Worm (Caenorhabditis elegans) whole organism, L4/young adult: Measurements from ENCODE around the gene sgca-1.

Experiments
- W03F9.2 ChIP-seq: fragments of 150-350 bp; optimal IDR thresholded peaks from 2 replicates; lab custom pipeline; 2014; ENCODE audit warnings: missing biosample characterization, missing genetic modification characterization
- dao-5 ChIP-seq: sonication (generic microtip); optimal IDR thresholded peaks from 2 replicates; lab custom pipeline; 2016; ENCODE audit warnings: missing genotype, missing genetic modification characterization, moderate library complexity, missing compliant biosample characterization
- him-1 ChIP-seq: sonication (generic microtip); optimal IDR thresholded peaks from 2 replicates; lab custom pipeline; 2016; ENCODE audit warnings: missing genotype, missing genetic modification reagents, missing genetic modification characterization, missing compliant biosample characterization

Gene sgca-1

DNA sequence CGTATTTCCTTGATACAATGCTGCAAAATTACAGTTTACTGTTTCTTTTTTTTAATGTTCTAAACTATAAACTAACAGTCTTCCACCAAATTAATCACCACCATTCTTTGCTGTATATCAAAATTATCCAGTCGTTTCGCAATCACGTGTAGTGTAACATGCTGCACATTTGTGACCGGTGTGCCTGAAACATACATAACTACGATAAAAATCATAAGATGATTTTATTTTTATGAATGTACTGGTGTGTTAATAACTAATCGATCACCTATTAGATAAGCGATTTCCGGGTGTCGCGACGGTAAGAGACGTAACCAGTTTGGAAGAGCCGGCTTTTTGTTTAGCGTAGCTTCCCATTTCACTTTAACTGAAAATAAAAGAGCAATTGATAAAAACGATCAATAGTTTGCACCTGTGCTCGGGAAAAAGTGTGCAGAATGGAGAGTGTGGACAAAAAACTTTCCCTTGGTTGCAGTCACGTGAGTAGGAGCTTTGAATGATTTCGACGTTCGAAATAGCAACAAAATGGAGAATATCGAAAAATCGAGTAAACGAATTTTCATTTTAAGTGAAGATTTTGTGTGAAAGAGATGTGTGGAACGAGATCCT, at the start of gene sgca-1:
sgca-1 (minus strand) TSS at position 584 of the 609 bp plus-strand sequence.
- TF ChIP-seq him-1 (tag; lab: Kevin White, UChicago), result no peak
- no peak for TF ChIP-seq W03F9.2 (tag; lab: Kevin White, UChicago)
- no peak for TF ChIP-seq dao-5 (tag; lab: Kevin White, UChicago)

DNA sequence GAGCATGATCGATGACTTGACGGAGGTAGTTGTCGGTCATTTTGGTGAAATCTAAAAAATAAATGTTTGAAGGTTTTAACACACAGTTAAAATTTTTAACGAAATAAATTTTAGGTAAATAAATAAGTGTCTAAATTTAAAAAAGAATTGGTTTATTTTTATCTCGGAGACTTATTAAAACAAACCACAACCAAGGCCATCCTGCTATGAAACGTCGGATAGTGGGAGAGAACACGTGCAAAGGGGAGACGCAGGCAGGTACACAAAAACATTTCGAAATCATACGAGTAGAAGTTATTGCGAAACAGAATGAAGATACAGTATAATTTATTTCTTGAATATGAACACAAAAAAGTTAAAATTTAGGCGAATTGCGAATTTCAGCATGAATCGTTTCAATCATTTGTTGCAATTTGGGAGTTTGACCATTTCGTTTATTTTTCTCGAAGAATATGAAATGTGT, 46.7 kb upstream of the sgca-1 start, which contains the start of gene F41B4.3:
F41B4.3 (minus strand) TSS at position 51 of the 463 bp plus-strand sequence.
- TF ChIP-seq him-1 (tag; lab: Kevin White, UChicago), result no peak

- TF ChIP-seq W03F9.2 (tag; lab: Kevin White, UChicago) (no peak), dao-5 (tag; lab: Kevin White, UChicago) (no peak), him-1 (tag; lab: Kevin White, UChicago) (no peak)
These were observed 45.8 kb upstream of the sgca-1 start, which contains the start of gene F41B4.2 for ce11 chrX:6835166-6835565. F41B4.2 (minus strand) TSS chrX:6835266.

ce11 chrX:6825840-6826239, 36.5 kb upstream of the sgca-1 start, which contains the start of gene F41B4.1:
F41B4.1 (minus strand) TSS chrX:6825862.
- TF ChIP-seq W03F9.2 (tag; lab: Kevin White, UChicago) (no peak), him-1 (tag; lab: Kevin White, UChicago) (no peak), dao-5 (tag; lab: Kevin White, UChicago) (no peak)

DNA sequence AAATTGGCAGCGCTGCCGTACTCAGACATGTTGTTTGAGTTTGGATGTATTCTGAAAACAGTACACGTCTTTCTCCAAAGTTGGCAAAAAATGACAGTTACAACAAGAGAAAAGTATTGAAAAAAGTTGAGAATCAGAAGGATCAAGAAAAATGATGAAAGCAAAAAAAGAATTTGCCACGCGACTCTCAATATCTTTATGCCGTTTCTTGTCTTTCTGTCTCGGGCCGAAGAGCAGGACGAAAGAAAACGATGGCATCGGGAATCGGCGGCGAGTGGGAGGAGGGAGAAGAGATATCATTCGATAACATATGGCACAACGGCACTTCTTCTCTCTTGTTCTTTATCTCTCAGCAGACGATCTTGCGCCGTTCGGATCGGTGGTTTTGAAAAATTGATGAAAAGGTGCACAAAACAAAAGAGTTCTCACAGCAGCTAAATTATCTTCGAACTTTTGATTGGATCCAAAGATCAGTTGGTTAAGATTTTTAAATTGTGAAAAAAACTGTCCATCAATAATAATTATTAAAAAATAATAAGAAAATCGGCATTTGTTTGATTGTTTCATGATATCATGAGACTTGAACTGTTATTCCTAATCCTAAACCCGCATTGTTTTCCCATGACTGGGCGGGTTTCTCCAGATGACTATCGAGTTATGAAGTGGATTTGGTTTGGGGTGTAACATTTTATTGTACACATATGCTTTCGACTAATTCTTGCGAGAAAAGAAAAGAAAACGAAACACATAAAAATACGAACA, 34.1 kb upstream of the sgca-1 start, which contains the start of gene gei-15:
gei-15 (minus strand) TSS at position 51 of the 762 bp plus-strand sequence.
- TF ChIP-seq dao-5 (tag; lab: Kevin White, UChicago), result no peak
- no peak for TF ChIP-seq W03F9.2 (tag; lab: Kevin White, UChicago)
- no peak for TF ChIP-seq him-1 (tag; lab: Kevin White, UChicago)

DNA sequence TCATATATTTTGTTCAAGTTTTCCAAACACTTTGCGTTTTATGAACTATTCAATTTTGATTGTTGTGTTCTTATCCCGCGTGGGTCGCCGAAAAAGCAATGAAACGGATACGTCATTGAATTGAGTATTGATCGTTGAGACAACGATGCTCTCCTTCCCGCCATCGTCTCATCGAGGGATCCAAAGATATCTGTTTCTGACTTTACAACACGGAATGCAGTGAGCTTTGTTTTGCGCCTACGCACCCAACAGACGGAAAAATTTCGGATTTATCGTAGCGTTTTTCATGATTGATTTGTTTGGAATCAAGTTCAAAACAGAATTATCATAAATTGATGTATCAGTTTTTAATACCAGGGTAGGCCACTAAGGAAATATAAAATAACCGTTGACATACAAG, 33.2 kb upstream of the sgca-1 start:
- TF ChIP-seq dao-5 (tag; lab: Kevin White, UChicago), result no peak
- no peak for TF ChIP-seq him-1 (tag; lab: Kevin White, UChicago)
- no peak for TF ChIP-seq W03F9.2 (tag; lab: Kevin White, UChicago)

DNA sequence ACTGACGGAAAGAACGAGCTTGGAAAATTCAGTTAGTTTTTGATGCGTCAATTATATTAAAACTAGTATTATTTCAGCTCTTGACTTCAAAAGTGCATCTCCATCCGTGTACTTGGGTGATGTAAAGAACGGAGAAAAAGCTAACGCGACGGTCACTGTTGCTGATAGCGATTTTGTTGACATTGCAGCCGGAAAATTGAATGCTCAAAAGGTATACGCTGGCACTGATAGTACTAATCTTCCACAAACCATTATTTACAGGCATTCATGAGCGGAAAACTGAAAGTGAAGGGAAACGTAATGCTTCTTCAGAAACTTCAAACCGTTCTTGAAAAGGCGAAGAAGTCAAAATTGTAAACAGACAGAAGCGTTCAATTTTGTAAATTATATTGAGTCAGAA, 30.3 kb upstream of the sgca-1 start:
- TF ChIP-seq W03F9.2 (tag; lab: Kevin White, UChicago) (no peak), dao-5 (tag; lab: Kevin White, UChicago) (no peak), him-1 (tag; lab: Kevin White, UChicago) (no peak)

ce11 chrX:6819135-6819534, 29.8 kb upstream of the sgca-1 start:
- TF ChIP-seq dao-5 (tag; lab: Kevin White, UChicago) (no peak), W03F9.2 (tag; lab: Kevin White, UChicago) (no peak), him-1 (tag; lab: Kevin White, UChicago) (no peak)

DNA sequence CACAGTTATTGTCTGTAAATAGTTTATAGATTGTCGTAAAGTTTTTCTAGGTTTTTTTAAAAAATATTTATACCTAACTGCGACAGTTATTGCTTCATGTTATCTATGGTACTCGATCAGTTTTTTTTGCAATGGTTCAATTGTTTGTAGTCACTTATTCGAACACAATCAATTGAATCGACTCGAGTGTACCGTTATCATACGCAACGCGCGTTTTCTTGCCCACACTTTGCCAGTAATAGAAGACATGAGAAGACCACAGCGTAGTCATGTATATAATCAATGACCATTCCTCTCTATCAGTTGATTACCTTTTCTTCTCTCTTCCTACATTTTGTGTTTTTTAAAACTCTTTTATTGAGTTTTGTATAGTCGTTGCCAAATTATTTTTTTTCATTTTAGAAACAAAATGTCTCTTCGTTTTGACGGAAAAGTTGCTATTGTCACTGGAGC, 28.7 kb upstream of the sgca-1 start, which contains the start of gene dhs-28:
dhs-28 (plus strand) TSS at position 403 of the 453 bp plus-strand sequence.
- TF ChIP-seq him-1 (tag; lab: Kevin White, UChicago) (no peak), W03F9.2 (tag; lab: Kevin White, UChicago) (no peak), dao-5 (tag; lab: Kevin White, UChicago) (no peak)

ce11 chrX:6813025-6813424, 23.7 kb upstream of the sgca-1 start:
- TF ChIP-seq him-1 (tag; lab: Kevin White, UChicago), result no peak
- no peak for TF ChIP-seq W03F9.2 (tag; lab: Kevin White, UChicago)
- no peak for TF ChIP-seq dao-5 (tag; lab: Kevin White, UChicago)

DNA sequence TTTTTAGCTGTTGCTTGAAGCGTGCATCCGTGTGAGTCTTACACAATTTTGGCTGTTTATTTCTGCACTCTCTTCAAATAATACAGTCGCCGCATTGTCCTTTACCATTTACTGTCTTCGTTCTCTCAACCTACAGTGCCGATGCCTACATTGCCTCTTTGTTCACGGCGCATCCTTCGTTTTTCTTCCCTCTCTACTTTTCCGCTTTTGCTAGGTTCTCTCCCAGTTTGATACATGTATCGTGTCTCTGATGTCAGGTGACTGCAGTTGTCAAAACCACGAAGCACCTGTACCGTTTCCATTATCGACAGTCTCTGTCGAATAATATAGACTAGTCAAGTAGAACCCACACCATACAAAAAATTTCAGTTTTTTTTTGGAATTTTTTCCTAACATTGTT, 19.3 kb upstream of the sgca-1 start:
- no peak for TF ChIP-seq dao-5 (tag; lab: Kevin White, UChicago)
- TF ChIP-seq him-1 (tag; lab: Kevin White, UChicago), result no peak
- no peak for TF ChIP-seq W03F9.2 (tag; lab: Kevin White, UChicago)

- no peak for TF ChIP-seq W03F9.2 (tag; lab: Kevin White, UChicago)
- TF ChIP-seq him-1 (tag; lab: Kevin White, UChicago), result no peak
- no peak for TF ChIP-seq dao-5 (tag; lab: Kevin White, UChicago)
These were observed 18.9 kb upstream of the sgca-1 start for ce11 chrX:6808239-6808638.

DNA sequence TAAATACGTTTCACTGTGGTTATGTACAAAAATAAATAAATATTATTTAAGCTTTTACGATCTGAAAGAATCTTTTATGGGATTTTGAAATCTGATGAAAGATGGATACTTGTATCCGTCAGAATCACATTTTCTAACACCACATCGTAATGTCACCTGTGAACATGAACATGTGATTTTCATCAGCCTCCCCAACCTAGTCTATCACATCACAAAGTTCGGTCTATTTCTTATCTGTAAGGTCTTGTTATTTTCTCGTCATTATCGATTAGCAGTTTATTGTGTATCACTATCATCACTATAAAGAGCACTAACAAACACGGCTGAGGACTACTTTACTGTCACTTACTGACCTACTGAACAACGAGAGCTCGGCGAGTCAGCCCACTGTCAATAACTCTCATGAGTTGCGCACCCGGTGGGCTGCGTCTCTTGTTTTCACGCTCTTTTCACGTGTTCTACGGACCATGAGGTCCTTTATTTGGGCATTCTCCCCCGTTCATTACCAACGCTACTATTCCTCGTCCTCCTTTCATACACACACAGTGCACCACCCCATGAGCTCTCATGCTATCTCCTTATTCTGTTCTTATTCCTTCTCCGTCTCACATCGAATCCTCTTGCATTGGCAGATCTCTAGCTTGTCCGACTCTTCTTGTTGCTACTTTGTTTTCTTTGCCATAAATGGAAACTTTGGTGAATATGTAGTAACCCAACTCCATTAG, 18.0 kb upstream of the sgca-1 start:
- TF ChIP-seq him-1 (tag; lab: Kevin White, UChicago) (no peak), W03F9.2 (tag; lab: Kevin White, UChicago) (no peak), dao-5 (tag; lab: Kevin White, UChicago) (no peak)
